Worm (Caenorhabditis elegans): ENCODE data around the gene F02E8.4.

ce11 chrX:4453820-4454219, at the start of gene F02E8.4:
- TF ChIP-seq ama-1 (optimal IDR thresholded peaks at IDR 0.05) (no peak), hmbx-1 (tag; optimal IDR thresholded peaks at IDR 0.05) (no peak), B0310.2 (tag; optimal IDR thresholded peaks at IDR 0.05) (no peak), ets-7 (tag; optimal IDR thresholded peaks at IDR 0.05) (no peak), flt-1 (GFP tag; IDR thresholded peaks at IDR 0.05) (no peak), aly-1 (tag; optimal IDR thresholded peaks at IDR 0.05) (no peak), ceh-13 (GFP tag; optimal IDR thresholded peaks at IDR 0.05) (no peak), sea-1 (GFP tag; conservative IDR thresholded peaks at IDR 0.05) (no peak), tbx-37 (GFP tag; conservative IDR thresholded peaks at IDR 0.05) (no peak), pes-1 (GFP tag; IDR thresholded peaks at IDR 0.05) (no peak)

Data from whole organism, early embryonic.